Fruit fly (Drosophila melanogaster): ENCODE results near the gene Syx7.

Gene Syx7

dm6 chr3L:21464240-21464639, 18.6 kb downstream of the Syx7 start (continued):
- TF ChIP-seq CG18619 (GFP tag; optimal IDR thresholded peaks at IDR 0.05) (peak; percentile 74), sna (GFP tag; IDR thresholded peaks at IDR 0.05; ENCODE audit: partially characterized antibody) (no peak), bsh (GFP tag; optimal IDR thresholded peaks at IDR 0.05) (peak in 1 of 2 experiments; percentile 87), Hmx (GFP tag; optimal IDR thresholded peaks at IDR 0.05) (no peak), CG9215 (GFP tag; IDR thresholded peaks at IDR 0.05) (no peak), NfI (GFP tag; optimal IDR thresholded peaks at IDR 0.05) (peak; percentile 3), NK7.1 (GFP tag; optimal IDR thresholded peaks at IDR 0.05) (peak; percentile 64), bowl (GFP tag; IDR thresholded peaks at IDR 0.05) (no peak), sima (GFP tag; optimal IDR thresholded peaks at IDR 0.05) (peak; percentile 19), CG13775 (GFP tag; optimal IDR thresholded peaks at IDR 0.05) (peak; percentile 43), CG6854 (GFP tag; optimal IDR thresholded peaks at IDR 0.05) (no peak), CG16779 (GFP tag; IDR thresholded peaks at IDR 0.05) (no peak), Doc3 (GFP tag; IDR thresholded peaks at IDR 0.05; ENCODE audit: partially characterized antibody) (no peak), CG11723 (GFP tag; optimal IDR thresholded peaks at IDR 0.05) (peak; percentile 52), Stat92E (GFP tag; optimal IDR thresholded peaks at IDR 0.05) (no peak), CTCF (GFP tag; optimal IDR thresholded peaks at IDR 0.05) (peak; percentile 38), NC2α (GFP tag; optimal IDR thresholded peaks at IDR 0.05) (peak; percentile 73), Usf (GFP tag; optimal IDR thresholded peaks at IDR 0.05) (peak; percentile 52), cg (GFP tag; optimal IDR thresholded peaks at IDR 0.05) (no peak), Rfx (GFP tag; IDR thresholded peaks at IDR 0.05) (no peak; the same call in 1 of the 2 replicates), ab (GFP tag; optimal IDR thresholded peaks at IDR 0.05) (no peak), Atf-2 (GFP tag; optimal IDR thresholded peaks at IDR 0.05) (peak; percentile 43), NFAT (GFP tag; IDR thresholded peaks at IDR 0.05) (no peak), CG10565 (GFP tag; optimal IDR thresholded peaks at IDR 0.05) (no peak), crp (GFP tag; optimal IDR thresholded peaks at IDR 0.05) (peak in 1 of 2 experiments; percentile 27), CG12659 (GFP tag; optimal IDR thresholded peaks at IDR 0.05) (peak; percentile 27), Mad (GFP tag; optimal IDR thresholded peaks at IDR 0.05) (peak; percentile 34), Med (GFP tag) (peak; percentile 93), bcd (GFP tag; optimal IDR thresholded peaks at IDR 0.05) (peak; percentile 59), CG17802 (tag; optimal IDR thresholded peaks at IDR 0.05) (peak; percentile 66), tup (GFP tag; optimal IDR thresholded peaks at IDR 0.05) (no peak), dm (GFP tag; optimal IDR thresholded peaks at IDR 0.05) (peak; percentile 4), CG17361 (GFP tag; IDR thresholded peaks at IDR 0.05) (peak; percentile 87), Abd-B (GFP tag; optimal IDR thresholded peaks at IDR 0.05) (no peak), grau (tag; optimal IDR thresholded peaks at IDR 0.05) (peak; percentile 58), CG4617 (GFP tag; optimal IDR thresholded peaks at IDR 0.05; ENCODE audit: borderline replicate concordance) (no peak), nom (GFP tag; optimal IDR thresholded peaks at IDR 0.05) (no peak), CG16815 (GFP tag; optimal IDR thresholded peaks at IDR 0.05) (peak; percentile 59), Doc2 (GFP tag; IDR thresholded peaks at IDR 0.05) (no peak), CG10959 (GFP tag; IDR thresholded peaks at IDR 0.05) (peak; percentile 74), schlank (tag; optimal IDR thresholded peaks at IDR 0.05) (peak; percentile 10), Side (GFP tag; optimal IDR thresholded peaks at IDR 0.05) (peak; percentile 16), disco-r (GFP tag; optimal IDR thresholded peaks at IDR 0.05) (no peak), CG2712 (tag; optimal IDR thresholded peaks at IDR 0.05) (peak; percentile 91), Dip3 (GFP tag; optimal IDR thresholded peaks at IDR 0.05) (no peak), gsb-n (tag; optimal IDR thresholded peaks at IDR 0.05) (peak; percentile 92), zen2 (GFP tag; IDR thresholded peaks at IDR 0.05; ENCODE audit: partially characterized antibody) (no peak), CG16813 (GFP tag; IDR thresholded peaks at IDR 0.05; ENCODE audit: partially characterized antibody) (no peak), CG8089 (GFP tag; optimal IDR thresholded peaks at IDR 0.05) (peak; percentile 50), CG3847 (GFP tag; IDR thresholded peaks at IDR 0.05) (no peak), CG8359 (GFP tag; optimal IDR thresholded peaks at IDR 0.05; ENCODE audit: borderline replicate concordance) (peak; percentile 89)
